Worm (Caenorhabditis elegans) whole organism, L1 larva: ENCODE measurements around the gene T04H1.5.

Experiments
- C04F5.9 ChIP-seq: sonication (generic microtip); optimal IDR thresholded peaks from 2 replicates; lab custom pipeline; 2016; ENCODE audit warnings: missing genetic modification characterization, missing compliant biosample characterization
- C16A3.4 ChIP-seq: fragments of 150-350 bp; optimal IDR thresholded peaks from 2 replicates; lab custom pipeline; 2014; ENCODE audit warnings: missing biosample characterization, missing genetic modification characterization
- aha-1 ChIP-seq: fragments of 150-350 bp; optimal IDR thresholded peaks from 2 replicates; lab custom pipeline; 2014; ENCODE audit warnings: missing biosample characterization, missing genetic modification characterization
- aly-2 ChIP-seq: fragments of 150-350 bp; optimal IDR thresholded peaks from 2 replicates; lab custom pipeline; 2014; ENCODE audit warnings: missing biosample characterization, missing genetic modification characterization
- ceh-63 ChIP-seq: fragments of 200-800 bp; sonication (Bioruptor generic); optimal IDR thresholded peaks from 2 replicates; lab custom pipeline; 2018; ENCODE audit warnings: mild to moderate bottlenecking, missing genetic modification characterization, missing compliant biosample characterization
- ceh-8 ChIP-seq: fragments of 200-800 bp; sonication (Bioruptor generic); optimal IDR thresholded peaks from 2 replicates; lab custom pipeline; 2018; ENCODE audit warnings: mild to moderate bottlenecking, missing genetic modification characterization, moderate library complexity, missing compliant biosample characterization
- ceh-90 ChIP-seq: sonication (generic microtip); optimal IDR thresholded peaks from 2 replicates; lab custom pipeline; 2016; ENCODE audit warnings: missing genetic modification characterization, missing compliant biosample characterization
- dsc-1 ChIP-seq: sonication (generic microtip); optimal IDR thresholded peaks from 2 replicates; lab custom pipeline; 2016; ENCODE audit warnings: mild to moderate bottlenecking, missing genetic modification characterization, missing compliant biosample characterization
- efl-1 ChIP-seq, 4 experiments: fragments of 150-350 bp; optimal IDR thresholded peaks in 3 of 4; peaks in 1 of 4; 1 replicate in 1 of 4; 2 replicates in 3 of 4; lab custom pipeline; 2014; ENCODE audit warnings: missing biosample characterization in 2 of 4, missing genetic modification characterization in 2 of 4, missing genetic modification reagents in 2 of 4
- efl-3 ChIP-seq: fragments of 200-800 bp; sonication (Bioruptor generic); optimal IDR thresholded peaks from 2 replicates; lab custom pipeline; 2018; ENCODE audit warnings: mild to moderate bottlenecking, missing genetic modification characterization, missing compliant biosample characterization
- egl-27 ChIP-seq, 2 experiments: fragments of 150-350 bp in 1 of 2; sonication (generic microtip); optimal IDR thresholded peaks; 3 replicates each; lab custom pipeline; 2017 to 2018; ENCODE audit warnings: missing biosample characterization in 2 of 2, missing genetic modification characterization in 2 of 2, missing genetic modification reagents in 2 of 2
- elt-2 ChIP-seq: sonication (generic microtip); optimal IDR thresholded peaks from 2 replicates; lab custom pipeline; 2016; ENCODE audit warnings: missing genetic modification characterization, mild to moderate bottlenecking, inconsistent platforms, missing compliant biosample characterization, missing genetic modification reagents
- fkh-10 ChIP-seq: sonication (generic microtip); optimal IDR thresholded peaks from 2 replicates; lab custom pipeline; 2017; ENCODE audit warnings: missing biosample characterization, missing genetic modification reagents, missing genetic modification characterization
- fkh-4 ChIP-seq: sonication (generic microtip); optimal IDR thresholded peaks from 2 replicates; lab custom pipeline; 2016; ENCODE audit warnings: missing compliant biosample characterization, missing genetic modification characterization, borderline replicate concordance
- fkh-8 ChIP-seq: sonication (generic microtip); optimal IDR thresholded peaks from 2 replicates; lab custom pipeline; 2016; ENCODE audit warnings: mild to moderate bottlenecking, missing genetic modification characterization, missing compliant biosample characterization
- grh-1 ChIP-seq: fragments of 200-800 bp; sonication (Bioruptor generic); IDR thresholded peaks from 2 replicates; pipeline ENCODE4 v1.3.6; 2022; ENCODE audit warnings: missing genetic modification reagents, missing genetic modification characterization, missing compliant biosample characterization
- hlh-17 ChIP-seq: fragments of 200-800 bp; sonication (Bioruptor generic); optimal IDR thresholded peaks from 2 replicates; lab custom pipeline; 2018; ENCODE audit warnings: missing genetic modification characterization, mild to moderate bottlenecking, missing compliant biosample characterization, moderate library complexity, borderline replicate concordance
- hlh-4 ChIP-seq: sonication (generic microtip); optimal IDR thresholded peaks from 2 replicates; lab custom pipeline; 2016; ENCODE audit warnings: mild to moderate bottlenecking, missing genetic modification characterization, missing compliant biosample characterization
- hpl-2 ChIP-seq: fragments of 150-350 bp; optimal IDR thresholded peaks from 2 replicates; lab custom pipeline; 2014; ENCODE audit warnings: missing biosample characterization, missing genetic modification reagents, missing genetic modification characterization
- lin-13 ChIP-seq: fragments of 150-350 bp; optimal IDR thresholded peaks from 2 replicates; lab custom pipeline; 2014; ENCODE audit warnings: missing biosample characterization, missing genetic modification reagents, missing genetic modification characterization
- lin-14 ChIP-seq: fragments of 200-800 bp; sonication (Bioruptor generic); optimal IDR thresholded peaks from 2 replicates; lab custom pipeline; 2018; ENCODE audit warnings: mild to moderate bottlenecking, missing genetic modification characterization, moderate library complexity, missing compliant biosample characterization
- lin-15B ChIP-seq: fragments of 150-350 bp; sonication (generic microtip); optimal IDR thresholded peaks from 3 replicates; lab custom pipeline; 2014; ENCODE audit warnings: missing biosample characterization, missing genetic modification characterization
- lin-35 ChIP-seq, 2 experiments: fragments of 150-350 bp; optimal IDR thresholded peaks; 2 replicates each; lab custom pipeline; 2014; ENCODE audit warnings: missing biosample characterization in 2 of 2, missing genetic modification characterization in 2 of 2, missing genetic modification reagents in 2 of 2
- lir-3 ChIP-seq: sonication (generic microtip); optimal IDR thresholded peaks from 2 replicates; lab custom pipeline; 2016; ENCODE audit warnings: mild to moderate bottlenecking, missing genetic modification characterization, moderate library complexity, missing compliant biosample characterization; ENCODE audit not compliant: poor library complexity
- lsy-2 ChIP-seq, 2 experiments: fragments of 150-350 bp; optimal IDR thresholded peaks; 2 replicates each; lab custom pipeline; 2014; ENCODE audit warnings: missing biosample characterization in 2 of 2, missing genetic modification characterization in 2 of 2
- mdl-1 ChIP-seq, 2 experiments: fragments of 150-350 bp; optimal IDR thresholded peaks; 2 replicates each; lab custom pipeline; 2014 to 2017; ENCODE audit warnings: missing biosample characterization in 2 of 2, missing genetic modification characterization in 2 of 2, inconsistent platforms in 1 of 2
- mep-1 ChIP-seq: fragments of 150-350 bp; optimal IDR thresholded peaks from 2 replicates; lab custom pipeline; 2014; ENCODE audit warnings: missing biosample characterization, missing genetic modification characterization
- nhr-11 ChIP-seq: fragments of 150-350 bp; optimal IDR thresholded peaks from 2 replicates; lab custom pipeline; 2014; ENCODE audit warnings: missing biosample characterization, missing genetic modification characterization
- nhr-19 ChIP-seq: fragments of 200-800 bp; sonication (Bioruptor generic); conservative IDR thresholded peaks from 2 replicates; pipeline ENCODE4 v1.3.6; 2022; ENCODE audit warnings: missing genetic modification characterization, missing compliant biosample characterization
- nhr-20 ChIP-seq: sonication (generic microtip); optimal IDR thresholded peaks from 2 replicates; lab custom pipeline; 2016; ENCODE audit warnings: mild to moderate bottlenecking, missing genetic modification characterization, missing compliant biosample characterization
- nhr-237 ChIP-seq: fragments of 150-350 bp; optimal IDR thresholded peaks from 2 replicates; lab custom pipeline; 2014; ENCODE audit warnings: missing biosample characterization, missing genetic modification characterization
- nhr-71 ChIP-seq: sonication (generic microtip); optimal IDR thresholded peaks from 2 replicates; lab custom pipeline; 2016; ENCODE audit warnings: mild to moderate bottlenecking, missing genetic modification characterization, moderate library complexity, missing compliant biosample characterization
- pag-3 ChIP-seq: sonication (generic microtip); optimal IDR thresholded peaks from 2 replicates; lab custom pipeline; 2017; ENCODE audit warnings: missing genetic modification characterization, mild to moderate bottlenecking, missing compliant biosample characterization, antibody characterized with exemption, borderline replicate concordance; ENCODE audit not compliant: insufficient read depth
- pqm-1 ChIP-seq: sonication (generic microtip); optimal IDR thresholded peaks from 3 replicates; lab custom pipeline; 2017; ENCODE audit warnings: missing biosample characterization, missing genetic modification characterization
- snu-23 ChIP-seq: sonication (generic microtip); optimal IDR thresholded peaks from 2 replicates; lab custom pipeline; 2016; ENCODE audit warnings: missing genetic modification characterization, missing compliant biosample characterization
- sox-4 ChIP-seq: sonication (generic microtip); optimal IDR thresholded peaks from 2 replicates; lab custom pipeline; 2016; ENCODE audit warnings: missing genetic modification characterization, missing compliant biosample characterization
- sup-37 ChIP-seq: fragments of 200-800 bp; sonication (Bioruptor generic); optimal IDR thresholded peaks from 2 replicates; lab custom pipeline; 2018; ENCODE audit warnings: mild to moderate bottlenecking, missing genetic modification characterization, missing compliant biosample characterization
- swsn-7 ChIP-seq: sonication (generic microtip); optimal IDR thresholded peaks from 2 replicates; lab custom pipeline; 2016; ENCODE audit warnings: missing genetic modification characterization, missing compliant biosample characterization
- unc-30 ChIP-seq: sonication (generic microtip); optimal IDR thresholded peaks from 2 replicates; lab custom pipeline; 2017; ENCODE audit warnings: missing biosample characterization, missing genetic modification characterization
- unc-86 ChIP-seq: sonication (generic microtip); optimal IDR thresholded peaks from 2 replicates; lab custom pipeline; 2016; ENCODE audit warnings: missing genetic modification characterization, missing compliant biosample characterization
- unc-98 ChIP-seq: fragments of 200-800 bp; sonication (Bioruptor generic); IDR thresholded peaks from 2 replicates; pipeline ENCODE4 v1.3.6; 2022; ENCODE audit warnings: missing genetic modification characterization, missing compliant biosample characterization
- vab-15 ChIP-seq: sonication (generic microtip); optimal IDR thresholded peaks from 2 replicates; lab custom pipeline; 2017; ENCODE audit warnings: missing genotype, mild to moderate bottlenecking, missing genetic modification characterization, missing compliant biosample characterization

Gene T04H1.5

DNA sequence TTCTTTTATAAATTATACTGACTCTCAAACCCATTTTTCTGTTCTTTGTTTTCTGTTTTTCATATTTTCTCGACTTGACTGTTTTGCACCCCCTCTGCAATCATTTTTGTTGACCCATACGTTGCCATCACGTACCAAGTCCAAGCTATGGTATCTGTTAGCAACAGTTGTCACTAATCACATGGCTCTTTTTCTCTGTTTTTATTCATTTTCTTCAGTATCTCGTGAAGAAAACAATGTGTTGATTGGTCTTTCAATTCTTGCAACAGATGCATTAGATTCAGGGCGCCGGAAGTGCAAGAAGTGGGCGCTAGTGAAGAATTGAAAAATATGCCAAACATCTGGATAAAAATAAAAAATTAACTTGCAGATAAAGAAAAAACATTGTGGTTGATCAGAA lies 15.6 kb upstream of the T04H1.5 start (continued):
- TF ChIP-seq hlh-17 (GFP tag; lab: Kevin White, UChicago) = no peak
- TF ChIP-seq mdl-1 (tag; optimal IDR thresholded peaks at IDR 0.05; lab: Kevin White, UChicago) = peak in 1 of 2 experiments; percentile 14
- no peak for TF ChIP-seq ceh-63 (GFP tag; lab: Kevin White, UChicago)
- TF ChIP-seq nhr-237 = no peak
- no peak for TF ChIP-seq unc-86 (tag; lab: Kevin White, UChicago)
- no peak for TF ChIP-seq mep-1 (tag; lab: Kevin White, UChicago)
- no peak for TF ChIP-seq grh-1 (GFP tag; lab: Robert Waterston, UW)
- no peak for TF ChIP-seq vab-15 (tag; lab: Kevin White, UChicago)
- peak; percentile 38 for TF ChIP-seq snu-23 (GFP tag; lab: Kevin White, UChicago)
- peak; percentile 71 for TF ChIP-seq nhr-71
- TF ChIP-seq nhr-11 (tag; lab: Kevin White, UChicago) = no peak
- TF ChIP-seq pag-3 (tag; lab: Kevin White, UChicago) = peak; percentile 66
- TF ChIP-seq pqm-1 (tag; lab: Kevin White, UChicago) = no peak
- TF ChIP-seq C04F5.9 (tag; lab: Kevin White, UChicago) = no peak
- TF ChIP-seq unc-30 (tag; lab: Kevin White, UChicago) = no peak
- TF ChIP-seq fkh-4 (tag; lab: Kevin White, UChicago) = no peak
- TF ChIP-seq unc-98 = no peak
- TF ChIP-seq fkh-10 = no peak
- TF ChIP-seq elt-2 (tag; lab: Kevin White, UChicago) = no peak
- no peak for TF ChIP-seq sox-4
- no peak for TF ChIP-seq aha-1 (tag; lab: Kevin White, UChicago)
- peak; percentile 78 for TF ChIP-seq lin-14
- TF ChIP-seq lin-15B (tag; lab: Kevin White, UChicago) = no peak
- TF ChIP-seq ceh-8 = no peak
- TF ChIP-seq nhr-19 (GFP tag; lab: Robert Waterston, UW) = peak; percentile 48
- TF ChIP-seq lin-13 (GFP tag; lab: Kevin White, UChicago) = no peak
- peak; percentile 33 for TF ChIP-seq dsc-1
- TF ChIP-seq fkh-8 (tag; lab: Kevin White, UChicago) = no peak
- TF ChIP-seq lin-35 (GFP tag; optimal IDR thresholded peaks at IDR 0.05; lab: Kevin White, UChicago) = no peak
- no peak for TF ChIP-seq nhr-20 (tag; lab: Kevin White, UChicago)
- no peak for TF ChIP-seq efl-1 (optimal IDR thresholded peaks at IDR 0.05; lab: Kevin White, UChicago)
- no peak for TF ChIP-seq efl-1 (GFP tag; optimal IDR thresholded peaks at IDR 0.05 in 1 of 2; lab: Kevin White, UChicago)
- TF ChIP-seq lsy-2 (tag; optimal IDR thresholded peaks at IDR 0.05; lab: Kevin White, UChicago) = peak; percentile 32 to 60
- no peak for TF ChIP-seq efl-3 (GFP tag; lab: Kevin White, UChicago)
- TF ChIP-seq egl-27 (tag; optimal IDR thresholded peaks at IDR 0.05; lab: Kevin White, UChicago) = no peak
- no peak for TF ChIP-seq lir-3 (tag; lab: Kevin White, UChicago)
- TF ChIP-seq hlh-4 (tag; lab: Kevin White, UChicago) = no peak

DNA sequence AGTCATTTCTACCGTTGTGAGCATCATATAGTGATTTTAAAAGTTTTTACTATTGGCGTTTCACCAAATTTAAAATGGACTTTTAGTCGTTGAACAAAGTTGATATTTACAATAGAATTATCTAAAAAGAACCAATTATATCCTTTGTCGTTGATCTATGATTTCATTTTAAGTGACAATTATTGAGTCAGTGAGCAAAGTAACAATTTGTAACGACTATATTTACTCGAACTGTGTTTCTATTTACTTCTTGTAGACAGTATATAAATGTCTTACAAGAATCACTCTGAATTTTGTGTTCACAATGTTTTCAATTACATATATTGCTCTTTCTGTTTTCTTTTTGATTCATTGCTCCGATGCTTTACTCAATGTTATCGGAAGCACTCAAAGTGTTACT lies 10.0 kb upstream of the T04H1.5 start, which contains the start of gene ttr-22:
Gene ttr-22, plus strand, starts transcription at position 301 of the 400 bp plus-strand sequence.
- TF ChIP-seq swsn-7 (tag; lab: Kevin White, UChicago) (no peak), hlh-17 (GFP tag; lab: Kevin White, UChicago) (no peak), sup-37 (GFP tag; lab: Kevin White, UChicago) (no peak), hpl-2 (GFP tag; lab: Kevin White, UChicago) (no peak), aly-2 (no peak), ceh-8 (no peak), nhr-20 (tag; lab: Kevin White, UChicago) (no peak), C16A3.4 (tag; lab: Kevin White, UChicago) (no peak), efl-1 (optimal IDR thresholded peaks at IDR 0.05; lab: Kevin White, UChicago) (no peak), efl-1 (GFP tag; optimal IDR thresholded peaks at IDR 0.05 in 1 of 2; lab: Kevin White, UChicago) (no peak), ceh-90 (tag; lab: Kevin White, UChicago) (no peak)
